ENCODE assay signal across 6 fruit fly cellular contexts in the genomic region with DNA sequence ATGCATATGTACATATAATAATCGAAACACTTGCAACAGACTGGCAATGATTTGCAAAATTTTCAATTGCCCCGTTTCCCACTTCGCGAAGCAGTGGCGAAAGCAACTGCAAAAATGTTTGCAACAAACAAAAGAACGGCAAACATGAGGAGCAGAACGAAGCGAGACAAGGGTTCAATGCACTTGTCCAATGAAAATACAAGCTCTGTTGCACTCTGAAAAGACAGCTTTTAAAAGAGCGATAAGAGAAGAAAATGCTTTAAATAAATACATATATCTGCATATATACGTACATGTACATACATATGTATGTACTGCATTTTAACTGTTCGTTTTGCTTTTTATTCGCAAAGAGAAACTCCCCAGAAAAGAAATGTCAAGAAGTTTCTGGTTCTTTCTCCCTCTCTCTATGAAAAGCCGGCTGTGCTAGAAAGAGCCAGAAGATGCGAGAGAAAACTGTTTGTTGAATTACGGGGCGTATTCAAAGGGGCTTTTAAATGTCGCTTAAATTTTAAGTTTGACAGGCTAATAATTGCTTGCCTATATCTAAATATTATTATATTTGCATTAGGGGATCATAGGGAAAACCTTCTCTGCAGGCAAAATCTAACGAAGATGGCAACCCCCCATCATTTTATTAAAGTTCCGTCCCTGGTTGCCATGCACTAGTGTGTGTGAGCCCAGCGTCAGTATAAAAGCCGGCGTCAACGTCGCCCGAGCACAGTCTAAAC.
A peak's percentile ranks its signal among the peaks of the same experiment; 100 is the strongest.
TF ChIP-seq lines count a peak whose summit lies in the region.

Hsp27 (plus strand) TSS at position 719 of the 731 bp plus-strand sequence.

- TF ChIP-seq CTCF in whole organism, embryonic (GFP tag; optimal IDR thresholded peaks at IDR 0.05; lab: Kevin White, UChicago) = peak; percentile 71

TF ChIP-seq in whole organism, 6 proteins besides CTCF, POLR2A, EP300 and RAD21:
- TF ChIP-seq pan (optimal IDR thresholded peaks at IDR 0.05; lab: Kevin White, UChicago) (no peak), EcR (GFP tag; optimal IDR thresholded peaks at IDR 0.05; lab: Kevin White, UChicago) (peak in 1 of 2 experiments; percentile 76), Dll (optimal IDR thresholded peaks at IDR 0.05; lab: Kevin White, UChicago) (no peak), usp (GFP tag; optimal IDR thresholded peaks at IDR 0.05; lab: Kevin White, UChicago) (no peak), CG8478 (optimal IDR thresholded peaks at IDR 0.05; lab: Kevin White, UChicago) (peak; percentile 42), psq (optimal IDR thresholded peaks at IDR 0.05; lab: Kevin White, UChicago) (no peak)

TF ChIP-seq in whole organism, adult, 20 proteins besides CTCF, POLR2A, EP300 and RAD21 (continues in another document):
- TF ChIP-seq CG7045 (GFP tag; optimal IDR thresholded peaks at IDR 0.05; lab: Kevin White, UChicago) (peak; percentile 97), CG11617 (GFP tag; optimal IDR thresholded peaks at IDR 0.05; lab: Kevin White, UChicago) (peak; percentile 96), pad (GFP tag; optimal IDR thresholded peaks at IDR 0.05; lab: Kevin White, UChicago) (peak; percentile 92), Crg-1 (GFP tag; optimal IDR thresholded peaks at IDR 0.05; lab: Kevin White, UChicago) (peak; percentile 97), ovo (GFP tag; optimal IDR thresholded peaks at IDR 0.05; lab: Kevin White, UChicago) (peak; percentile 77), CG14711 (tag; optimal IDR thresholded peaks at IDR 0.05; lab: Kevin White, UChicago) (peak; percentile 97), kay (GFP tag; lab: Kevin White, UChicago; ENCODE audit: borderline replicate concordance) (peak; percentile 99), Hr96 (GFP tag; optimal IDR thresholded peaks at IDR 0.05; lab: Kevin White, UChicago) (peak; percentile 97), cnc (optimal IDR thresholded peaks at IDR 0.05; lab: Kevin White, UChicago) (peak in 1 of 2 experiments; percentile 69), tj (GFP tag; optimal IDR thresholded peaks at IDR 0.05; lab: Kevin White, UChicago) (peak; percentile 75), CG33017 (tag; optimal IDR thresholded peaks at IDR 0.05; lab: Kevin White, UChicago) (peak; percentile 99), CG1620 (GFP tag; optimal IDR thresholded peaks at IDR 0.05; lab: Kevin White, UChicago) (peak; percentile 88), toe (GFP tag; optimal IDR thresholded peaks at IDR 0.05; lab: Kevin White, UChicago) (peak; percentile 93), CG12768 (GFP tag; optimal IDR thresholded peaks at IDR 0.05; lab: Kevin White, UChicago) (peak; percentile 99), Clk (GFP tag; optimal IDR thresholded peaks at IDR 0.05; lab: Kevin White, UChicago) (peak; percentile 92)

TF ChIP-seq in whole organism, embryonic, 481 proteins besides CTCF, POLR2A, EP300 and RAD21 (continues in another document):
- TF ChIP-seq zen (tag; optimal IDR thresholded peaks at IDR 0.05; lab: Kevin White, UChicago) = peak; percentile 97
- TF ChIP-seq Lim3 (GFP tag; IDR thresholded peaks at IDR 0.05; lab: Robert Waterston, UW) = peak; percentile 95
- TF ChIP-seq CG11723 (GFP tag; optimal IDR thresholded peaks at IDR 0.05; lab: Kevin White, UChicago) = peak; percentile 96
- peak; percentile 96 for TF ChIP-seq D19A (tag; optimal IDR thresholded peaks at IDR 0.05; lab: Kevin White, UChicago)
- peak; percentile 22 to 27 for TF ChIP-seq Trl (optimal IDR thresholded peaks at IDR 0.05; lab: Kevin White, UChicago)
- peak; percentile 95 for TF ChIP-seq Trl (GFP tag; optimal IDR thresholded peaks at IDR 0.05; lab: Kevin White, UChicago)
- peak; percentile 99 for TF ChIP-seq ind (GFP tag; optimal IDR thresholded peaks at IDR 0.05; lab: Kevin White, UChicago)
- TF ChIP-seq CG16813 (GFP tag; IDR thresholded peaks at IDR 0.05; lab: Robert Waterston, UW; ENCODE audit: partially characterized antibody) = no peak
- TF ChIP-seq tup (GFP tag; optimal IDR thresholded peaks at IDR 0.05; lab: Kevin White, UChicago) = peak; percentile 93
- TF ChIP-seq toy (GFP tag; IDR thresholded peaks at IDR 0.05; lab: Robert Waterston, UW) = peak; percentile 93
- TF ChIP-seq CG17829 (tag; optimal IDR thresholded peaks at IDR 0.05; lab: Kevin White, UChicago) = peak; percentile 98
- TF ChIP-seq dati (GFP tag; IDR thresholded peaks at IDR 0.05; lab: Robert Waterston, UW) = peak; percentile 96
- peak; percentile 99 for TF ChIP-seq sens (GFP tag; lab: Kevin White, UChicago)
- TF ChIP-seq sc (optimal IDR thresholded peaks at IDR 0.05; lab: Kevin White, UChicago) = no peak
- TF ChIP-seq sc (GFP tag; optimal IDR thresholded peaks at IDR 0.05; lab: Kevin White, UChicago) = peak; percentile 98
- peak; percentile 96 for TF ChIP-seq CG15011 (GFP tag; optimal IDR thresholded peaks at IDR 0.05; lab: Kevin White, UChicago)

TF ChIP-seq in whole organism, prepupa, 60 proteins besides CTCF, POLR2A, EP300 and RAD21 (continues in another document):
- TF ChIP-seq Sox15 (GFP tag; optimal IDR thresholded peaks at IDR 0.05; lab: Kevin White, UChicago) (peak; percentile 99), CG4318 (GFP tag; optimal IDR thresholded peaks at IDR 0.05; lab: Kevin White, UChicago) (peak; percentile 100), Blimp-1 (GFP tag; optimal IDR thresholded peaks at IDR 0.05; lab: Kevin White, UChicago) (peak; percentile 98), Sox14 (GFP tag; optimal IDR thresholded peaks at IDR 0.05; lab: Kevin White, UChicago) (peak; percentile 100), CG8119 (GFP tag; IDR thresholded peaks at IDR 0.05; lab: Robert Waterston, UW) (peak; percentile 100), CG16779 (tag; optimal IDR thresholded peaks at IDR 0.05; lab: Kevin White, UChicago) (peak; percentile 99), eg (GFP tag; IDR thresholded peaks at IDR 0.05; lab: Robert Waterston, UW) (peak; percentile 100), CG8319 (GFP tag; optimal IDR thresholded peaks at IDR 0.05; lab: Kevin White, UChicago) (peak; percentile 100), dsx (GFP tag; optimal IDR thresholded peaks at IDR 0.05; lab: Kevin White, UChicago; ENCODE audit: poor library complexity, severe bottlenecking) (peak; percentile 99), CG3919 (GFP tag; optimal IDR thresholded peaks at IDR 0.05; lab: Kevin White, UChicago) (peak; percentile 100), pdm3 (GFP tag; optimal IDR thresholded peaks at IDR 0.05; lab: Kevin White, UChicago) (peak; percentile 100), CG11294 (GFP tag; IDR thresholded peaks at IDR 0.05; lab: Robert Waterston, UW) (peak; percentile 100), Eip78C (GFP tag; lab: Kevin White, UChicago) (peak; percentile 100), cyc (GFP tag; optimal IDR thresholded peaks at IDR 0.05; lab: Kevin White, UChicago) (peak; percentile 100), CG11902 (GFP tag; optimal IDR thresholded peaks at IDR 0.05; lab: Kevin White, UChicago) (peak; percentile 100), net (GFP tag; optimal IDR thresholded peaks at IDR 0.05; lab: Kevin White, UChicago) (peak; percentile 100)

TF ChIP-seq in whole organism, pupa, 21 proteins besides CTCF, POLR2A, EP300 and RAD21 (continues in another document):
- TF ChIP-seq Ets98B (GFP tag; IDR thresholded peaks at IDR 0.05; lab: Robert Waterston, UW) (peak; percentile 100), CG8301 (tag; optimal IDR thresholded peaks at IDR 0.05; lab: Kevin White, UChicago) (peak; percentile 100), CG4496 (GFP tag; IDR thresholded peaks at IDR 0.05; lab: Robert Waterston, UW) (peak; percentile 100), rn (GFP tag; IDR thresholded peaks at IDR 0.05; lab: Robert Waterston, UW) (peak; percentile 99), CG9948 (tag; optimal IDR thresholded peaks at IDR 0.05; lab: Kevin White, UChicago) (peak; percentile 100), fd96Ca (GFP tag; IDR thresholded peaks at IDR 0.05; lab: Robert Waterston, UW) (peak; percentile 100), EcR (GFP tag; optimal IDR thresholded peaks at IDR 0.05; lab: Kevin White, UChicago) (peak; percentile 96), CG13204 (GFP tag; optimal IDR thresholded peaks at IDR 0.05; lab: Kevin White, UChicago) (peak; percentile 98), CG34367 (tag; optimal IDR thresholded peaks at IDR 0.05; lab: Kevin White, UChicago) (peak; percentile 99), CG14655 (GFP tag; optimal IDR thresholded peaks at IDR 0.05; lab: Kevin White, UChicago) (peak; percentile 100), CG17806 (tag; optimal IDR thresholded peaks at IDR 0.05; lab: Kevin White, UChicago) (peak; percentile 100), Pif1B (GFP tag; optimal IDR thresholded peaks at IDR 0.05; lab: Kevin White, UChicago) (peak; percentile 100), Pif1A (GFP tag; optimal IDR thresholded peaks at IDR 0.05; lab: Kevin White, UChicago) (peak; percentile 100), CG10348 (GFP tag; IDR thresholded peaks at IDR 0.05; lab: Robert Waterston, UW) (peak; percentile 99), CG8159 (tag; optimal IDR thresholded peaks at IDR 0.05; lab: Kevin White, UChicago) (peak; percentile 100), Snoo (tag; optimal IDR thresholded peaks at IDR 0.05; lab: Kevin White, UChicago) (peak; percentile 100), CG12605 (GFP tag; IDR thresholded peaks at IDR 0.05; lab: Robert Waterston, UW) (peak; percentile 100)

TF ChIP-seq in whole organism, wandering third instar larva, 38 proteins besides CTCF, POLR2A, EP300 and RAD21 (continues in another document):
- TF ChIP-seq CG9705 (GFP tag; optimal IDR thresholded peaks at IDR 0.05; lab: Kevin White, UChicago) = peak; percentile 98
- TF ChIP-seq dsf (GFP tag; optimal IDR thresholded peaks at IDR 0.05; lab: Kevin White, UChicago; ENCODE audit: borderline replicate concordance) = peak; percentile 96
- TF ChIP-seq Myc (optimal IDR thresholded peaks at IDR 0.05; lab: Kevin White, UChicago) = no peak
- TF ChIP-seq dl (GFP tag; optimal IDR thresholded peaks at IDR 0.05; lab: Kevin White, UChicago; ENCODE audit: insufficient read depth in 1 of 2, partially characterized antibody in 2 of 2) = no peak
- peak; percentile 100 for TF ChIP-seq woc (GFP tag; optimal IDR thresholded peaks at IDR 0.05; lab: Kevin White, UChicago)
- peak; percentile 96 for TF ChIP-seq sv (GFP tag; optimal IDR thresholded peaks at IDR 0.05; lab: Kevin White, UChicago)
- TF ChIP-seq Hnf4 (GFP tag; optimal IDR thresholded peaks at IDR 0.05; lab: Kevin White, UChicago) = peak; percentile 99
- TF ChIP-seq h (GFP tag; optimal IDR thresholded peaks at IDR 0.05; lab: Kevin White, UChicago) = peak; percentile 100
- peak; percentile 99 for TF ChIP-seq Hr83 (GFP tag; optimal IDR thresholded peaks at IDR 0.05; lab: Kevin White, UChicago; ENCODE audit: poor library complexity, severe bottlenecking)
- TF ChIP-seq psq (GFP tag; optimal IDR thresholded peaks at IDR 0.05; lab: Kevin White, UChicago) = peak; percentile 100
- TF ChIP-seq brk (GFP tag; optimal IDR thresholded peaks at IDR 0.05; lab: Kevin White, UChicago) = peak; percentile 98
- no peak for TF ChIP-seq pan (optimal IDR thresholded peaks at IDR 0.05; lab: Kevin White, UChicago)
- TF ChIP-seq usp (GFP tag; optimal IDR thresholded peaks at IDR 0.05; lab: Kevin White, UChicago) = no peak
- no peak for TF ChIP-seq Vsx2 (GFP tag; optimal IDR thresholded peaks at IDR 0.05; lab: Kevin White, UChicago; ENCODE audit: partially characterized antibody)
- TF ChIP-seq OdsH (GFP tag; optimal IDR thresholded peaks at IDR 0.05; lab: Kevin White, UChicago) = peak; percentile 100
- TF ChIP-seq Jra (GFP tag; optimal IDR thresholded peaks at IDR 0.05; lab: Kevin White, UChicago) = peak; percentile 98
- TF ChIP-seq foxo (GFP tag; optimal IDR thresholded peaks at IDR 0.05; lab: Kevin White, UChicago) = peak; percentile 97 to 100
- no peak for TF ChIP-seq lola (GFP tag; optimal IDR thresholded peaks at IDR 0.05; lab: Kevin White, UChicago)
